Worm (Caenorhabditis elegans) whole organism, L4/young adult: Measurements from ENCODE around the gene F38H4.4.
"Not testable (repeated sequence)": the region's sequence is repeated elsewhere in the genome, so short reads cannot be mapped to it uniquely, and the experiment has no call there.

ENCODE experiments used
- W03F9.2 ChIP-seq: fragments of 150-350 bp; optimal IDR thresholded peaks from 2 replicates; lab custom pipeline; 2014; ENCODE audit warnings: missing biosample characterization, missing genetic modification characterization
- dao-5 ChIP-seq: sonication (generic microtip); optimal IDR thresholded peaks from 2 replicates; lab custom pipeline; 2016; ENCODE audit warnings: missing genotype, missing genetic modification characterization, moderate library complexity, missing compliant biosample characterization
- him-1 ChIP-seq: sonication (generic microtip); optimal IDR thresholded peaks from 2 replicates; lab custom pipeline; 2016; ENCODE audit warnings: missing genotype, missing genetic modification reagents, missing genetic modification characterization, missing compliant biosample characterization

The F38H4.4 gene

DNA sequence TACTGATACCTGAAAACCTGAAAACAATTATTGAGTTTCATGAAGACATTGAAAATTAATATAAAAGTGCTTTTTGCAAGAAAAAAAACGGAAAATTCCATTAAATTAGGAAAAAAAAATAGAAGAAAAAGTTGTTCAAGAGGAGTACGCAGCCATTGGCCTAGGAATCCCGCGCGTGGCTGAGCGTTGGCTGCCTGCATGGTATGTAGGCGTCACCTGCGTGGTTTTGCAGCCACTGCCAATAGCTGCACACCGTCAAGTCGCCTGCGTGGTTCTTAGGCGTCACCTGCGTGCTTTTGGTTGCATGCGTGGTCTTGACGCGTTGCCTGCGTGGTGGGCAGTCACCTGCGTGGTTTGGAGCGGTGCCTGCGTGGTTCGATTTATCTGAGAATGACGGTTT, 20.1 kb upstream of the F38H4.4 start, which contains the start of gene M117.6:
Gene M117.6 (minus strand): TSS at position 101 of the 400 bp plus-strand sequence.
- TF ChIP-seq him-1 (tag; lab: Kevin White, UChicago); dao-5 (tag; lab: Kevin White, UChicago); W03F9.2: not testable (repeated sequence)

DNA sequence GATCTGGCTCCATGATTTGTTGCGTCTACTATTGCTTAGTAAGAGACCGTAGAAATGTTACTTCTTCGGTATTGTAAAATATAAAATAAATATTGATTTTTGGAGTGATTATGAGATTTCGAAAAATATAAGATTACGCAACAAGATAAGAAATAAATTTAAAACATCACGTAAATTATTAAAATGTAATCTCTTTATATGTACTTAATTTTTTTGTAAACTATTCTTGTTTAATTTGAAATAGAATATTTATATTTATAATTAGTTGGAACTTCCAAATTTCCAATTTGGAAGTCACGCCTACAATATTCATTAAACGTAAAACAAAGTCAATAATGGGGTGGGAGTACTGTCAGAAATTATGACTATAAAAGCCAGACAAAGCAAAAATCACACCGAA, 14.6 kb upstream of the F38H4.4 start, which contains the start of gene M117.4:
Gene M117.4 (minus strand): TSS at position 101 of the 400 bp plus-strand sequence.
- TF ChIP-seq W03F9.2 (no peak), dao-5 (tag; lab: Kevin White, UChicago) (no peak), him-1 (tag; lab: Kevin White, UChicago) (no peak)

DNA sequence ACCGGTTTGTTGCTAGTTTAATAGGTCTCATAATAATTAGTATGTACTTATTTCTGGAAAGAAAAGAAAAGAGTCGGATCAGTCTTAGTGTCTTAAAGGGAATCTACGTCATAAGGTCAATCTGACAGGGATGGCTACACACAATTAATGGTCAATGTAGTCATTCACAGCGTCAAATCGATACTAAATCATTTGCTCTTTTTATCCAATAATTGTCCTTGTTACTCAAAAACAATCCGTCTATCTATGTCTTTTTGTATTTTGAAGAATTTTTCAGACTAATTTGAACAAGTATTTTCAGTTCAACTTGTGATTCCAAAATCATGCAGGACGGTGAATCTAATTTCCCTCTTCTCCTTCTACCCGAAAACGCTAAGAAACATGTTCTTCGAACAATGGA, 9.4 kb upstream of the F38H4.4 start, which contains the start of gene fbxb-3:
Gene fbxb-3 (plus strand): TSS at position 301 of the 400 bp plus-strand sequence.
- TF ChIP-seq W03F9.2, result no peak
- TF ChIP-seq him-1 (tag; lab: Kevin White, UChicago), result no peak
- TF ChIP-seq dao-5 (tag; lab: Kevin White, UChicago), result no peak

DNA sequence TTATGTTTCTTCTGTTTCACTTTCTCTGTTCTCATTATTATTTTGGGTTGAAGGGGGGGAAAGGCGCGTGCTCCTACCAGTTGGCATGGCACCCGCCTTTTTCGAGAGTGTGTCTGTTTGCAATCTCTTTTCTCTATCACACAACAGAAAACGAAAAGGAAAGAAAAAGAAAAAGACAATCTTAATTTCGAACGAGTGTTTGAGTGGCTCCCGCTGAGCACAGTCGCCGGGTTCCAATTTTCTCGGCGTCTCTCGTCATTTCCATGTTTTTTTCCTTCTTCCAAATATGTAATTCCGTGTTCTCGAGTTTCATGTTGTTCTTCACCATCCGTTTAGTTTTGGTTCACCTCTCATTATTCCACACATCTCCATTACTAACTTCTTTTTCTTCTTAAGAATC, 5.9 kb upstream of the F38H4.4 start, which contains the start of gene F38H4.3:
Gene F38H4.3 (plus strand): TSS at position 301 of the 400 bp plus-strand sequence.
- no peak for TF ChIP-seq dao-5 (tag; lab: Kevin White, UChicago)
- TF ChIP-seq W03F9.2, result no peak
- no peak for TF ChIP-seq him-1 (tag; lab: Kevin White, UChicago)

DNA sequence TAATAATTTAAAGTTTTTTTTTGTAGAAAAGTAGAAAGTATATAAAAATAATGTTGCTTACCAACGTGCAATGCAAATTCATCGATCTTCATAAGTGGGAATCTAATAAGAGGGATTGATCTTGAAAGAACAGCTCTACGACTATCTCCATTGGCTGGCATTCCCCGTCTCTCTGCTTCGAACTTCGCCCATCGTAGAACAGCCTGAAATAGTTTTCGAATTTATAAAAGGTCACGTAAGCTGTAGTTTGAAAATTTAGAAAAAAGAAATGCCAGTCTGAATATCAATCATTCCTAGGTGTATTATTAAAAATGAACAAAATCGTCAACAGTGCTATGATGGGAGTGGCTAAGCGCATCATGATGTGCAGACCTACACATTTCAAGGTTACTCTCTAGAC, 3.8 kb downstream of the F38H4.4 start, which contains the start of gene F38H4.5:
Gene F38H4.5 (plus strand): TSS at position 301 of the 400 bp plus-strand sequence.
- TF ChIP-seq him-1 (tag; lab: Kevin White, UChicago) (no peak), W03F9.2 (no peak), dao-5 (tag; lab: Kevin White, UChicago) (no peak)

DNA sequence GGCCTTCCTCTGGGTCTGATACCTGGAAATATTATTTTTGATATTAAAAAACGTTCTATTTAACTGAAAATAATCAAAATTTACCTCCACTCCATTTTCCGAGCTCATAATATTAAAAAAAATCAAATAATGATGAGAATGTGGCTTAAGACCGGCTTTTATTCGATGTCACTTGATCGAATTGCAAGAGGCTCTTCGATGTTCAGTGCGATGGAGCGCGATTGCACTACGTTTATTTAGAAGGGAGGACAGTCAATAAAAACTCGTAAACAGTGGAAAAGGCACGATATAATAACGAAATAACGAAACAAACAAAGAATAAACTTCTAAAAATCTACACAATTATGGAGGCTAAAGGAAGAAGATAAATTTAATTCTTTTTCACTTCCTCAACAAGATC, 6.7 kb downstream of the F38H4.4 start, which contains the start of gene tag-30:
Gene tag-30 (minus strand): TSS at position 383 of the 400 bp plus-strand sequence.
- TF ChIP-seq him-1 (tag; lab: Kevin White, UChicago) (no peak), W03F9.2 (peak; percentile 50), dao-5 (tag; lab: Kevin White, UChicago) (no peak)

DNA sequence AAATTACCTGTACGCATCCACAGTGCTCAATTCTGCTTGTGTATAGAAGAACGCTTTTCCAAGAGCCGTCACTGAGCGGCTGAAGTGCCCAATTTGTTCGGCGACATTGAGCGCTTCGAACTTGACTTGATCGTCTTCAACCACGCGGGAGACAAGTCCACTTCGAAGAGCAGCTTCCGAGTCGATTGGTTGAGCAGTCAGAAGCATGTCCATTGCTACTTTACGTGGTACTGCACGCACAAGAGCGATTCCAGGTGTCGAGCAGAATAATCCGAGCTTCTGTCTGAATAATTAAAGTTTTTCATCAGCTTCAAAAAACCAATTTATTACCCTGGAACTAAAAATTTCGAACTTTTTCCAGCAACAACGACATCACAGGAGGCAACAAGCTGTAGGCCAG, 7.4 kb downstream of the F38H4.4 start:
- TF ChIP-seq W03F9.2, result no peak
- no peak for TF ChIP-seq him-1 (tag; lab: Kevin White, UChicago)
- TF ChIP-seq dao-5 (tag; lab: Kevin White, UChicago), result no peak

DNA sequence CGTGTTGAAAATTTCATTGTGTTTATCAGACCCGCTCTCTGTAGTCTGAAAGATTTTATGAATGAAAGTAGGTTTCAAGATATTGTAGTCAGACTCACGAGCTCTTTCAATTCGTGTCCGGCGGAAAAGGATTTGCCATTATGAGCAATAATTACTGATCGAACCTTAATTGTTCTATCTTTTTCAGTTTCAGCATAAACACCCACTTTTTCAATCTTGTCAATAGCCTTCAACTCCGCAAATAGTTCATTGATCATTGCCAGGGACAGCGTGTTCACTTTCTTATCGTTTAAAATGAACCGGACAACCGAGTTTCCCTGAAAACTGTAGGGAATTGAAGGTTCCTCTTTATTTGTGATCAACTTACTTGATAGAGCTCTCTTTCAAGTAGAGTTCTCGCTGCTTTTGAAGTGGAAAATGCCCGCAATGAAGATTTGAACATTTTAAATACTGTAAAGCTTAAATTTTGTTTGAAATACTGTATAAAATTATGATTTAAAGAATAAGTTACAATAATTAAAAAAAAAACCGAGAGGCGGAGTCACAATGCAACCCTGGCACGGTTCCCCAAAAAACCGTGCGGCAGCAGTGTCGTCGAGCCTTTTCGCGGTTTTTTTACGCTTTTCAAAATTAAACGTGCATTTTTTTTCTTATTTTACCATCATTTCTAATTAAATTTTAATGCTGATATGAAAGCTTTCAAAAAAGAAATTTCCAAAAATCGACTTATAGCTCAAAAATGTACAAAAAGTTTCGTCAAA, 8.0 kb downstream of the F38H4.4 start, which contains the start of gene ech-2:
Gene ech-2 (minus strand): TSS at position 452 of the 761 bp plus-strand sequence.
- peak; percentile 26 for TF ChIP-seq W03F9.2
- no peak for TF ChIP-seq dao-5 (tag; lab: Kevin White, UChicago)

DNA sequence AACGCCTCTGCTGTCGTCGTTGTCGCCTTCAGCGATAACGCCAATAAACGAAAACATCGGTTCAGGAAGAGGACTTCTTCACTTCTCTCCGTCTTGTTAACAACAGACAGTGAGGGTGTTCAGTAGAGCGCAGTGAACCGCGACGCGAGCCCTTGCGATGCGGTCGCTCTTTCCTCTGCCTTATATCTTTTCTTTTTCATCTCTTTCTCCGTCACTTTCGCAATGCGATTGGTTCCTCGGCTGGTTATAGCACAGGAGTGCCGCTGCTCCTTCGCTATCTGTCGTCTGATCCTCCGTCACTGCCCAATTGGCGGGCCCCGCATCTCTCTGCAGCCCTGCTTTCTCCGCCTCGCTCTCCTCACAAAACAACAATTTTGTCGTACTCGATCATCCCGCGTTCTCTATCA, 9.1 kb downstream of the F38H4.4 start:
- TF ChIP-seq W03F9.2 (no peak), him-1 (tag; lab: Kevin White, UChicago) (peak; percentile 72), dao-5 (tag; lab: Kevin White, UChicago) (no peak)

DNA sequence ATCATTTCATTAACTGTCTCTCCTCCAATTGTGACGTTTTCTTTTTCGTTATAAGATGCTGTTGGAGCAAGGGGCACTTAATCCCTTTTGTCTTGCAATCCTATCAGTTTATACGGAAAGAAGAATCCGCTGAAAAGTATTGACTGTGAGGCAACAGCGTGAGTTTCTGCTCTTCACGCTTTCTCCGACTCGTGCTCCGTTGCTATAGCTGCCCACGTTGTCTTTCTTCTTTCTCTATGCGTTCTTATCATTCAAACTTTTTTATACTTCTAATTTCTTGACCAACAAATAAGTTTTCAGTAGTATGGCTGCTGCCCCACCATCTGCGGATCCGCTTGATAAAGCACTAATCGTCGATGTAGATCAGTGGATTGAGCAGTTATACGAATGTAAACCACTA, 10.1 kb downstream of the F38H4.4 start, which contains the start of gene let-92:
Gene let-92 (plus strand): TSS at position 301 of the 400 bp plus-strand sequence.
- no peak for TF ChIP-seq W03F9.2
- TF ChIP-seq him-1 (tag; lab: Kevin White, UChicago), result no peak
- TF ChIP-seq dao-5 (tag; lab: Kevin White, UChicago), result no peak

DNA sequence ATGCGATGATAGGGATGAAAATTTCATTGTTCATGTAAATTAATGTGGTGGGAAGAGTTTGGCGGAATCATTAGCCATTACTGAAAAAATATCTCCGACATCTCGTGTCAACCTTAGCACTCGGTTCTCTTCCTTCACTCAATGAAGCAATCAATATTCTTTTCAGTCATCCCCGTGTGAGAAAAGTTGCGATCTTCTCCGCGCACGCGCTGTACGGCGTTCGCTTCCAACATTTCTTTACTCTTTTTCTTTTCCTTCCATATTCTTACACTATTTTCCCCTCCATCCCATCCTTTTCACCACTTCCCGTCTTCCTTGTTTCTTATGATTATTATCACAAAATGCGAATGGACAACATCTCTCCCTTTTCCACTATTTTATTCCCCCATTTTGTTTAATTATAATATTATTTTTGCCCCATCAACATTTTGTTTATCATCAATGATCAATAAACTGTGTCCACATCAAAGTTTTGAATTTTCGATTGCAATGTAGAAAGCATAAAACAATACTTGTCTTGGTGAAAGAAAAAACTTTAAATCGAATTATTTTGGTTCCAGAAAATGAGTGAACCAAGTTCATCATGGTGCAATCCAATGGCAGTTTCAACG, 12.0 kb downstream of the F38H4.4 start, which contains the start of gene mob-1:
Gene mob-1 (plus strand): TSS at position 561 of the 611 bp plus-strand sequence.
- TF ChIP-seq dao-5 (tag; lab: Kevin White, UChicago) (no peak), W03F9.2 (no peak), him-1 (tag; lab: Kevin White, UChicago) (no peak)

DNA sequence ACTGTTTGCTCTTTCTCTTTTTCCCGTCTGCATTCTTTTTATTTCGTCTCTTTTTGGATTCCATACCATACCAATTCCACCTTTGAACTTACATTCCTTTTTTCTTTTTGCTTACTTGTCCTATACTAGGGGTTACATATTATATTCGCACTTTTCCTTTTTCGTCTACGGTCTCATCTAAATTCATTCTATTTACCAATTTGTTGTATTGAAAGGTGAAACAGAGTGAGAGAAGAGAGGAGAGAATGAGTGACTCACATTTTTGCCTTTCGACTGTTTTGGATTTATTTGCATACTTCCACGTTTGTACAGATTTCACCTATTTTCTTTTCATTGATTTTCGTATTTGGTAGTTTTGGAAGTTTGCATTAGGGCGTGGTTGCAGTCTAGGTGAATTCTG, 15.4 kb downstream of the F38H4.4 start:
- no peak for TF ChIP-seq W03F9.2
- no peak for TF ChIP-seq dao-5 (tag; lab: Kevin White, UChicago)
- TF ChIP-seq him-1 (tag; lab: Kevin White, UChicago), result no peak

DNA sequence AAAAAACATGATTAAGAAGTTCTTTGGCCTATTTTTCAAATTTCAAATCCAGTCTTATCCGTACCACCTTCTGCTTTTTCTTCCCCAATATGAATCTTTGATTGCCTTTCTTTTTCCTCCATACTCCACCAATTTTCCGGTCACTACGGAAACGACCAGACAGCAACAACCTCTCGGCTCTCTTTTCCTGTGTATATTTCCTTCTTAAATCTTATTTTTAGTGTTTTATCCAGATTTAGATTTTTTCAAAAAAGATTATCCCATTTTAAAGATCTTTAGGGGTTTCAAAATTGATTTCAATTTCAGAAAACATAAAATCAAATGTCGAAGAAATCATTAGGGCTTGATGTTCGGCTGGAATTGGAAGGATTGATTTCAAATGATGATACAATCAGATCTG, 16.2 kb downstream of the F38H4.4 start, which contains the start of gene trpa-1:
Gene trpa-1 (plus strand): TSS at position 301 of the 400 bp plus-strand sequence.
- TF ChIP-seq W03F9.2, result no peak
- no peak for TF ChIP-seq him-1 (tag; lab: Kevin White, UChicago)
- no peak for TF ChIP-seq dao-5 (tag; lab: Kevin White, UChicago)
